Fruit fly (Drosophila melanogaster) whole organism, embryonic: Measurements from ENCODE around the gene RunxB.

ENCODE experiments used
- BEAF-32 ChIP-seq: fragments of 200-800 bp; sonication (Bioruptor generic); optimal IDR thresholded peaks from 3 replicates; lab custom pipeline; 2017; ENCODE audit warnings: missing biosample characterization, missing genetic modification characterization, mild to moderate bottlenecking, moderate library complexity, missing genetic modification reagents
- CG10147 ChIP-seq: fragments of 200-800 bp; sonication (Bioruptor generic); optimal IDR thresholded peaks from 2 replicates; lab custom pipeline; 2019; ENCODE audit warnings: missing biosample characterization, mild to moderate bottlenecking, missing genetic modification characterization, moderate library complexity
- CG10209 ChIP-seq: fragments of 200-800 bp; sonication (Bioruptor generic); optimal IDR thresholded peaks from 3 replicates; lab custom pipeline; 2017; ENCODE audit warnings: missing biosample characterization, mild to moderate bottlenecking, missing genetic modification characterization, missing genetic modification reagents
- CG10431 ChIP-seq: fragments of 200-800 bp; sonication (Bioruptor generic); optimal IDR thresholded peaks from 3 replicates; lab custom pipeline; 2018; ENCODE audit warnings: missing biosample characterization, mild to moderate bottlenecking, missing genetic modification characterization
- CG10543 ChIP-seq: fragments of 200-800 bp; sonication (Bioruptor generic); optimal IDR thresholded peaks from 3 replicates; lab custom pipeline; 2017; ENCODE audit warnings: missing biosample characterization, mild to moderate bottlenecking, missing genetic modification characterization, moderate library complexity
- CG14965 ChIP-seq: fragments of 200-800 bp; sonication (Bioruptor generic); optimal IDR thresholded peaks from 2 replicates; lab custom pipeline; 2016; ENCODE audit warnings: missing biosample characterization, missing genetic modification characterization, borderline replicate concordance
- CG17802 ChIP-seq: fragments of 200-800 bp; sonication (Bioruptor generic); optimal IDR thresholded peaks from 2 replicates; lab custom pipeline; 2018; ENCODE audit warnings: missing biosample characterization, mild to moderate bottlenecking, missing genetic modification characterization, moderate library complexity
- CG18262 ChIP-seq: fragments of 200-800 bp; optimal IDR thresholded peaks from 3 replicates; lab custom pipeline; 2019; ENCODE audit warnings: missing biosample characterization, mild to moderate bottlenecking, missing genetic modification characterization, moderate library complexity
- CG18764 ChIP-seq: fragments of 200-800 bp; sonication (Bioruptor generic); optimal IDR thresholded peaks from 3 replicates; lab custom pipeline; 2016; ENCODE audit warnings: missing biosample characterization, missing genetic modification characterization
- CG31388 ChIP-seq: fragments of 200-800 bp; sonication (Bioruptor generic); optimal IDR thresholded peaks from 2 replicates; lab custom pipeline; 2016; ENCODE audit warnings: missing biosample characterization, missing genetic modification characterization
- CG3847 ChIP-seq: fragments of 200-800 bp; sonication (Bioruptor generic); IDR thresholded peaks from 2 replicates; pipeline ENCODE4 v1.3.6; 2022; ENCODE audit warnings: missing biosample characterization, missing genetic modification characterization
- CG5245 ChIP-seq: fragments of 200-800 bp; sonication (Bioruptor generic); optimal IDR thresholded peaks from 3 replicates; lab custom pipeline; 2016; ENCODE audit warnings: missing biosample characterization, missing genetic modification characterization
- CG5953 ChIP-seq: fragments of 200-800 bp; sonication (Bioruptor generic); IDR thresholded peaks from 2 replicates; pipeline ENCODE4 v1.3.6; 2022; ENCODE audit warnings: missing biosample characterization, missing genetic modification characterization
- CG6254 ChIP-seq: fragments of 200-800 bp; sonication (Bioruptor generic); optimal IDR thresholded peaks from 3 replicates; lab custom pipeline; 2017; ENCODE audit warnings: mild to moderate bottlenecking, missing biosample characterization, missing genetic modification reagents, missing genetic modification characterization
- CG6683 ChIP-seq: fragments of 200-800 bp; sonication (Bioruptor generic); optimal IDR thresholded peaks from 2 replicates; lab custom pipeline; 2017; ENCODE audit warnings: missing biosample characterization, mild to moderate bottlenecking, missing genetic modification characterization, missing genetic modification reagents
- CG7271 ChIP-seq: fragments of 200-800 bp; sonication (Bioruptor generic); optimal IDR thresholded peaks from 2 replicates; lab custom pipeline; 2018; ENCODE audit warnings: missing biosample characterization, mild to moderate bottlenecking, missing genetic modification characterization, moderate library complexity
- CG7372 ChIP-seq: fragments of 200-800 bp; sonication (Bioruptor generic); IDR thresholded peaks from 2 replicates; pipeline ENCODE4 v1.3.6; 2022; ENCODE audit warnings: missing biosample characterization, missing genetic modification characterization
- CHES-1-like ChIP-seq: fragments of 200-800 bp; sonication (Bioruptor generic); optimal IDR thresholded peaks from 2 replicates; lab custom pipeline; 2016; ENCODE audit warnings: missing biosample characterization, missing genetic modification characterization
- Camta ChIP-seq: fragments of 200-800 bp; sonication (Bioruptor generic); optimal IDR thresholded peaks from 2 replicates; lab custom pipeline; 2016; ENCODE audit warnings: missing biosample characterization, missing genetic modification characterization
- Chrac-16 ChIP-seq: fragments of 200-800 bp; sonication (Bioruptor generic); optimal IDR thresholded peaks from 3 replicates; lab custom pipeline; 2016; ENCODE audit warnings: missing biosample characterization, missing genetic modification characterization
- CkIIα-i1 ChIP-seq: fragments of 200-800 bp; sonication (Bioruptor generic); IDR thresholded peaks from 2 replicates; pipeline ENCODE4 v1.3.6; 2022; ENCODE audit warnings: missing biosample characterization, missing genetic modification characterization
- Dref ChIP-seq: fragments of 200-800 bp; sonication (Bioruptor generic); IDR thresholded peaks from 2 replicates; pipeline ENCODE4 v1.3.6; 2022; ENCODE audit warnings: missing biosample characterization, missing genetic modification characterization
- MTF-1 ChIP-seq: fragments of 200-800 bp; sonication (Bioruptor generic); optimal IDR thresholded peaks from 2 replicates; lab custom pipeline; 2018; ENCODE audit warnings: missing biosample characterization, mild to moderate bottlenecking, missing genetic modification characterization, borderline replicate concordance
- Mes4 ChIP-seq: fragments of 200-800 bp; sonication (Bioruptor generic); optimal IDR thresholded peaks from 2 replicates; lab custom pipeline; 2016; ENCODE audit warnings: missing biosample characterization, missing genetic modification characterization
- Rx ChIP-seq: fragments of 200-800 bp; sonication (Bioruptor generic); IDR thresholded peaks from 2 replicates; pipeline ENCODE4 v1.3.6; 2022; ENCODE audit warnings: missing biosample characterization, missing genetic modification characterization
- Tbp ChIP-seq: fragments of >200 bp; optimal IDR thresholded peaks from 2 replicates; lab custom pipeline; 2018; ENCODE audit warnings: missing biosample characterization, missing genetic modification characterization
- Xbp1 ChIP-seq: fragments of 200-800 bp; sonication (Bioruptor generic); optimal IDR thresholded peaks from 3 replicates; lab custom pipeline; 2016; ENCODE audit warnings: missing biosample characterization, mild to moderate bottlenecking, missing genetic modification characterization
- YL-1 ChIP-seq: fragments of 200-800 bp; sonication (Bioruptor generic); optimal IDR thresholded peaks from 3 replicates; lab custom pipeline; 2017; ENCODE audit warnings: missing biosample characterization, mild to moderate bottlenecking, missing genetic modification characterization
- ash1 ChIP-seq: fragments of 200-800 bp; sonication (Bioruptor generic); optimal IDR thresholded peaks from 2 replicates; lab custom pipeline; 2018; ENCODE audit warnings: missing biosample characterization, mild to moderate bottlenecking, missing genetic modification characterization
- bab2 ChIP-seq: fragments of 200-800 bp; sonication (Bioruptor generic); optimal IDR thresholded peaks from 2 replicates; lab custom pipeline; 2016; ENCODE audit warnings: missing biosample characterization, missing genetic modification characterization
- btn ChIP-seq: fragments of 200-800 bp; sonication (Bioruptor generic); optimal IDR thresholded peaks from 2 replicates; lab custom pipeline; 2016; ENCODE audit warnings: missing biosample characterization, missing genetic modification characterization
- chif ChIP-seq, 2 experiments: fragments of 200-800 bp; sonication (Bioruptor generic); optimal IDR thresholded peaks; 3 replicates each; lab custom pipeline; 2016; ENCODE audit warnings: missing biosample characterization in 2 of 2, missing genetic modification characterization in 2 of 2
- crc ChIP-seq: fragments of 200-800 bp; sonication (Bioruptor generic); optimal IDR thresholded peaks from 2 replicates; lab custom pipeline; 2016; ENCODE audit warnings: missing biosample characterization, missing genetic modification characterization
- cwo ChIP-seq: fragments of 200-800 bp; sonication (Bioruptor generic); optimal IDR thresholded peaks from 3 replicates; lab custom pipeline; 2017; ENCODE audit warnings: missing biosample characterization, missing genetic modification characterization, mild to moderate bottlenecking, moderate library complexity, missing genetic modification reagents
- gcm ChIP-seq: fragments of 200-800 bp; sonication (Bioruptor generic); optimal IDR thresholded peaks from 2 replicates; lab custom pipeline; 2019; ENCODE audit warnings: missing biosample characterization, mild to moderate bottlenecking, missing genetic modification characterization, moderate library complexity
- ind ChIP-seq: fragments of 200-800 bp; sonication (Bioruptor generic); optimal IDR thresholded peaks from 3 replicates; lab custom pipeline; 2016; ENCODE audit warnings: missing biosample characterization, missing genetic modification characterization
- kah ChIP-seq: fragments of 200-800 bp; sonication (Bioruptor generic); optimal IDR thresholded peaks from 2 replicates; lab custom pipeline; 2018; ENCODE audit warnings: missing biosample characterization, mild to moderate bottlenecking, missing genetic modification characterization
- lab ChIP-seq: fragments of 200-800 bp; sonication (Bioruptor generic); optimal IDR thresholded peaks from 3 replicates; lab custom pipeline; 2017; ENCODE audit warnings: missing biosample characterization, missing genetic modification characterization, mild to moderate bottlenecking, moderate library complexity, missing genetic modification reagents
- row ChIP-seq: fragments of 200-800 bp; sonication (Bioruptor generic); IDR thresholded peaks from 3 replicates; pipeline ENCODE4 v1.3.6; 2022; ENCODE audit warnings: missing biosample characterization, missing genetic modification characterization
- run ChIP-seq: fragments of 200-800 bp; sonication (Bioruptor generic); optimal IDR thresholded peaks from 3 replicates; lab custom pipeline; 2018; ENCODE audit warnings: missing biosample characterization, mild to moderate bottlenecking, missing genetic modification characterization
- sens-2 ChIP-seq: fragments of 200-800 bp; sonication (Bioruptor generic); IDR thresholded peaks from 2 replicates; pipeline ENCODE4 v1.3.6; 2022; ENCODE audit warnings: missing biosample characterization, missing genetic modification characterization
- slp2 ChIP-seq: fragments of 200-800 bp; sonication (Bioruptor generic); optimal IDR thresholded peaks from 2 replicates; lab custom pipeline; 2016; ENCODE audit warnings: missing biosample characterization, missing genetic modification characterization
- sna ChIP-seq: fragments of 200-800 bp; sonication (Bioruptor generic); IDR thresholded peaks from 2 replicates; pipeline ENCODE4 v1.3.6; 2022; ENCODE audit warnings: missing biosample characterization, missing genetic modification characterization; ENCODE audit not compliant: partially characterized antibody
- so ChIP-seq: fragments of 200-800 bp; sonication (Bioruptor generic); IDR thresholded peaks from 3 replicates; pipeline ENCODE4 v1.3.6; 2022; ENCODE audit warnings: missing biosample characterization, missing genetic modification characterization
- sqz ChIP-seq: fragments of 200-800 bp; sonication (Bioruptor generic); optimal IDR thresholded peaks from 3 replicates; lab custom pipeline; 2018; ENCODE audit warnings: missing biosample characterization, mild to moderate bottlenecking, missing genetic modification characterization
- tll ChIP-seq, 2 experiments: fragments of 200-800 bp in 1 of 2; fragments of >200 bp in 1 of 2; sonication (Bioruptor generic) in 1 of 2; optimal IDR thresholded peaks; 2 replicates each; lab custom pipeline; 2017 to 2019; ENCODE audit warnings: missing biosample characterization in 2 of 2, missing genetic modification characterization in 2 of 2, mild to moderate bottlenecking in 1 of 2, moderate library complexity in 1 of 2
- trh ChIP-seq: fragments of 200-800 bp; sonication (Bioruptor generic); optimal IDR thresholded peaks from 2 replicates; lab custom pipeline; 2016; ENCODE audit warnings: missing biosample characterization, missing genetic modification characterization
- usp ChIP-seq: fragments of >200 bp; optimal IDR thresholded peaks from 2 replicates; lab custom pipeline; 2017; ENCODE audit warnings: missing biosample characterization, missing genetic modification characterization
- wek ChIP-seq: fragments of 200-800 bp; sonication (Bioruptor generic); optimal IDR thresholded peaks from 3 replicates; lab custom pipeline; 2018; ENCODE audit warnings: missing biosample characterization, mild to moderate bottlenecking, missing genetic modification characterization, moderate library complexity
- zen2 ChIP-seq: fragments of 200-800 bp; sonication (Bioruptor generic); IDR thresholded peaks from 3 replicates; pipeline ENCODE4 v1.3.6; 2022; ENCODE audit warnings: missing biosample characterization, missing genetic modification characterization; ENCODE audit not compliant: partially characterized antibody

The RunxB gene

dm6 chrX:20501040-20501609 lies 37.2 kb upstream of the RunxB start (continued):
- TF ChIP-seq Chrac-16 (GFP tag; lab: Kevin White, UChicago) (peak; percentile 32), CG18764 (GFP tag; lab: Kevin White, UChicago) (no peak), CG5245 (no peak), Mes4 (GFP tag; lab: Kevin White, UChicago) (peak; percentile 4), chif (GFP tag; optimal IDR thresholded peaks at IDR 0.05; lab: Kevin White, UChicago) (peak; percentile 25 to 35), BEAF-32 (GFP tag; lab: Kevin White, UChicago) (no peak), Camta (GFP tag; lab: Kevin White, UChicago) (peak; percentile 8), Dref (GFP tag; lab: Robert Waterston, UW) (no peak), trh (no peak), bab2 (GFP tag; lab: Kevin White, UChicago) (peak; percentile 39), run (tag; lab: Kevin White, UChicago) (no peak), sqz (GFP tag; lab: Kevin White, UChicago) (no peak), gcm (peak; percentile 1), CG6683 (GFP tag; lab: Kevin White, UChicago) (no peak), sna (no peak), CG7271 (tag; lab: Kevin White, UChicago) (no peak), Rx (peak; percentile 34; the same call in 1 of the 2 replicates), CG10543 (GFP tag; lab: Kevin White, UChicago) (no peak), Tbp (GFP tag; lab: Kevin White, UChicago) (no peak), tll (GFP tag; optimal IDR thresholded peaks at IDR 0.05; lab: Kevin White, UChicago) (no peak), Xbp1 (GFP tag; lab: Kevin White, UChicago) (peak; percentile 51), slp2 (GFP tag; lab: Kevin White, UChicago) (no peak), CG10147 (no peak), cwo (GFP tag; lab: Kevin White, UChicago) (no peak), CG10209 (GFP tag; lab: Kevin White, UChicago) (no peak), wek (GFP tag; lab: Kevin White, UChicago) (no peak), CG31388 (GFP tag; lab: Kevin White, UChicago) (no peak), so (GFP tag; lab: Robert Waterston, UW) (no peak), usp (GFP tag; lab: Kevin White, UChicago) (no peak), MTF-1 (GFP tag; lab: Kevin White, UChicago) (no peak), CG5953 (GFP tag; lab: Robert Waterston, UW) (no peak), sens-2 (0 out of 2 replicates have a peak, but pooled peaks have one; percentile 14), ash1 (no peak), CG17802 (no peak), CG10431 (no peak), btn (GFP tag; lab: Kevin White, UChicago) (no peak), zen2 (GFP tag; lab: Robert Waterston, UW) (no peak), kah (no peak), CG18262 (peak; percentile 10), YL-1 (GFP tag; lab: Kevin White, UChicago) (no peak), CG7372 (GFP tag; lab: Robert Waterston, UW) (no peak), lab (GFP tag; lab: Kevin White, UChicago) (no peak), CG14965 (GFP tag; lab: Kevin White, UChicago) (no peak), CHES-1-like (GFP tag; lab: Kevin White, UChicago) (peak; percentile 11), CG6254 (GFP tag; lab: Kevin White, UChicago) (no peak), row (GFP tag; lab: Robert Waterston, UW) (peak; percentile 47), ind (no peak), crc (GFP tag; lab: Kevin White, UChicago) (no peak), CG3847 (GFP tag; lab: Robert Waterston, UW) (no peak), CkIIα-i1 (GFP tag; lab: Robert Waterston, UW) (no peak)
